Fruit fly (Drosophila melanogaster): ENCODE measurements around the gene Rhau.
A peak's percentile ranks its signal among the peaks of the same experiment; 100 is the strongest.

The Rhau gene

DNA sequence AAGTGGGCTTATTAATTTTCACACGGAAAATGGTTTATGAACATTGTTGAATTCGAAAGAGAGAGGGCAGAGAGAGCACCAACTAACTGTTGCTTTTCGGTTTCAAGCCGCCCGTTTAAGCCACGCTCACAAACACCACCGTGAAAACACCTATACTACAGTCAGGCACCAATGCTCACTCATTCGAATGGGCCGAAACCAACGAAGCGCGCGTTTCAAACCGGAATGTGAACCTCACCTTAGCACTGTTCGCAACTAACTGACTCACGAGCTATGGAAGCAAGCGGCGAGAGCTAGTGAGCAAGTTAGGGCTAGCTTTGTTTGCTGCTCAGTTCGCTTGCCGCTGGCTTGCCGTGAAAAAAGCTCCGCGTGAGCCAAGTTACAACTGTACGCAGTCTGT, 36.1 kb upstream of the Rhau start (continued):
- TF ChIP-seq CG9727 (GFP tag; optimal IDR thresholded peaks at IDR 0.05) (no peak), scrt (GFP tag; optimal IDR thresholded peaks at IDR 0.05) (peak; percentile 20), CG11398 (GFP tag; optimal IDR thresholded peaks at IDR 0.05) (peak; percentile 25), CG7357 (GFP tag; IDR thresholded peaks at IDR 0.05) (0 out of 3 replicates have a peak, but pooled peaks have one; percentile 21), MBD-R2 (GFP tag; IDR thresholded peaks at IDR 0.05) (peak; percentile 21; the same call in 1 of the 2 replicates), lmd (GFP tag; IDR thresholded peaks at IDR 0.05) (no peak), Hr51 (GFP tag; optimal IDR thresholded peaks at IDR 0.05) (peak in 1 of 2 experiments; percentile 2), oc (tag; optimal IDR thresholded peaks at IDR 0.05) (peak; percentile 28), rib (GFP tag; IDR thresholded peaks at IDR 0.05) (peak; percentile 57; the same call in 1 of the 2 replicates), Scr (GFP tag; IDR thresholded peaks at IDR 0.05; ENCODE audit: partially characterized antibody) (0 out of 2 replicates have a peak, but pooled peaks have one; percentile 42), CG12299 (tag; optimal IDR thresholded peaks at IDR 0.05) (peak; percentile 13), CG8290 (GFP tag; optimal IDR thresholded peaks at IDR 0.05) (no peak), CG8290 (tag; optimal IDR thresholded peaks at IDR 0.05) (peak in 1 of 2 experiments; percentile 60), BEAF-32 (GFP tag; optimal IDR thresholded peaks at IDR 0.05) (peak; percentile 31), CG12071 (GFP tag; optimal IDR thresholded peaks at IDR 0.05) (peak; percentile 30), CG6765 (GFP tag; optimal IDR thresholded peaks at IDR 0.05) (peak; percentile 8), mirr (GFP tag; optimal IDR thresholded peaks at IDR 0.05) (no peak), ato (GFP tag; IDR thresholded peaks at IDR 0.05; ENCODE audit: partially characterized antibody) (0 out of 2 replicates have a peak, but pooled peaks have one; percentile 15), CG32532 (GFP tag; IDR thresholded peaks at IDR 0.05) (peak; percentile 27; the same call in 1 of the 2 replicates), inv (GFP tag; IDR thresholded peaks at IDR 0.05; ENCODE audit: partially characterized antibody) (peak; percentile 8; the same call in 1 of the 2 replicates), CG16813 (GFP tag; IDR thresholded peaks at IDR 0.05; ENCODE audit: partially characterized antibody) (no peak), hkb (optimal IDR thresholded peaks at IDR 0.05) (no peak), hkb (GFP tag; IDR thresholded peaks at IDR 0.05) (peak; percentile 39; the same call in 1 of the 2 replicates), emc (GFP tag; optimal IDR thresholded peaks at IDR 0.05) (no peak), ase (GFP tag; IDR thresholded peaks at IDR 0.05) (no peak), Fer3 (tag; optimal IDR thresholded peaks at IDR 0.05) (peak; percentile 26), hbn (GFP tag; IDR thresholded peaks at IDR 0.05; ENCODE audit: partially characterized antibody) (0 out of 2 replicates have a peak, but pooled peaks have one; percentile 25), Hmr (GFP tag; optimal IDR thresholded peaks at IDR 0.05) (peak; percentile 5), CG34376 (GFP tag; optimal IDR thresholded peaks at IDR 0.05) (peak; percentile 36), PHDP (tag; optimal IDR thresholded peaks at IDR 0.05) (peak; percentile 2), CG4424 (GFP tag; optimal IDR thresholded peaks at IDR 0.05) (no peak)

DNA sequence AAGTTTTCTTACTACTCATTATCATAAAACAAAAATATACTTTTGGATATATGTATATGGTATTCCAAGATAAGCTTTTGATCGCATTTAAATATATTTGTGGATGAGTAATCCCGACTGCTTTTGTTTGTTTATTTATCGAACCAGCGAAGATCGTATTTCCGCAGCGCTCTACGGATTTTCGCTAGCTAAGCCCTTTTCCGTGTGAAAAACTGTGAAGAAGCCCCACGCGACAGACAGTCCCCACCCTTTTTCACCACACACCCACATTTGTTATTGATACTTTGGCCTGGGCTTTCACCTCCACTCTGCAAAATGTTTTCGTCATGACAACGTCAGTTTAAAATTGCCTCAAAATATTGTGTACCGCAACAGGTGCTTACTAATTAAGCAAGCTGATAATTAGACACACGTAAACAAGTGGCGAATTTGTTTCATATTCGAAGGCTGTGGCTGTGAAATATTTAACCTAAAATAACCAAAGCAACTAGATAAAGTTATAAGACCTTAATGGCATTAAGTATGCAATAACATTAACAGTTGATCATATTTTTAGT, 35.3 kb upstream of the Rhau start:
- TF ChIP-seq B-H2 (GFP tag; optimal IDR thresholded peaks at IDR 0.05) (no peak), mirr (GFP tag; optimal IDR thresholded peaks at IDR 0.05) (peak; percentile 19), stc (GFP tag; IDR thresholded peaks at IDR 0.05) (no peak), dm (GFP tag; optimal IDR thresholded peaks at IDR 0.05) (no peak), NfI (GFP tag; optimal IDR thresholded peaks at IDR 0.05) (no peak), CG3281 (GFP tag; optimal IDR thresholded peaks at IDR 0.05) (no peak), C15 (GFP tag; IDR thresholded peaks at IDR 0.05) (no peak), bbx (GFP tag; IDR thresholded peaks at IDR 0.05; ENCODE audit: partially characterized antibody) (no peak), pho (GFP tag; optimal IDR thresholded peaks at IDR 0.05) (no peak), fd96Cb (tag; optimal IDR thresholded peaks at IDR 0.05) (no peak), PHDP (tag; optimal IDR thresholded peaks at IDR 0.05) (no peak), CG1602 (GFP tag; optimal IDR thresholded peaks at IDR 0.05) (no peak), dimm (GFP tag; IDR thresholded peaks at IDR 0.05) (no peak), CG9932 (GFP tag; IDR thresholded peaks at IDR 0.05) (no peak), CG13775 (GFP tag; optimal IDR thresholded peaks at IDR 0.05) (no peak), crp (GFP tag; optimal IDR thresholded peaks at IDR 0.05) (no peak), CG17802 (tag; optimal IDR thresholded peaks at IDR 0.05) (no peak), CG3065 (GFP tag; optimal IDR thresholded peaks at IDR 0.05) (no peak), Dip2 (GFP tag; IDR thresholded peaks at IDR 0.05) (no peak), YL-1 (GFP tag; optimal IDR thresholded peaks at IDR 0.05) (peak; percentile 2), lab (GFP tag; optimal IDR thresholded peaks at IDR 0.05) (peak; percentile 1), hkb (optimal IDR thresholded peaks at IDR 0.05) (no peak), hkb (GFP tag; IDR thresholded peaks at IDR 0.05) (no peak)

Measured in whole organism, embryonic.